Worm (Caenorhabditis elegans): Measurements from ENCODE around the gene oac-49.

DNA sequence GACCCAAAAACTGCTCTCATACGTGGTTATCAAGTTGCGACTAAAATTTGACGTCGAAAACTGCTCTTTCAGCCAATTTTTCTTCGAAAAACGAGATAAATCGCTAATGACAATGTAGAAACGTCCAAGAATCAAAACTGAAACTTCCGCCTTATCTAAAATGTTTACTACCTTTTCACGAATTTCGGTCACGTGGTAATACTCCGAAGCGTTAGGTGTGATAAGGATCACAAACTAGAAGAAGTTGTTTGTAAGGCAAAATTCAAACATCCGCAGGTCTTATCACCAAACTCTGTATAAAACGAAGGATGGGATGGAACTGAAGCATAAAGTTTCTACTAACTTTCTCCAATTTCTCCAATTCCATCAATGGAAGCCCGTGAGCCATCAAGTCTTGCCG is 12.6 kb downstream of the oac-49 start, which contains the start of gene sqst-3:
- TF ChIP-seq snpc-4 (tag; optimal IDR thresholded peaks at IDR 0.05) (no peak), unc-62 (GFP tag; optimal IDR thresholded peaks at IDR 0.05) (no peak), mep-1 (tag; optimal IDR thresholded peaks at IDR 0.05) (no peak), ztf-11 (tag; optimal IDR thresholded peaks at IDR 0.05) (no peak)

All from whole organism, mixed stage, embryonic.